Worm (Caenorhabditis elegans) whole organism, L1 larva: Measurements from ENCODE around the gene unc-32.

Experiments
- C04F5.9 ChIP-seq: sonication (generic microtip); optimal IDR thresholded peaks from 2 replicates; lab custom pipeline; 2016; ENCODE audit warnings: missing genetic modification characterization, missing compliant biosample characterization
- C16A3.4 ChIP-seq: fragments of 150-350 bp; optimal IDR thresholded peaks from 2 replicates; lab custom pipeline; 2014; ENCODE audit warnings: missing biosample characterization, missing genetic modification characterization
- C34B4.2 ChIP-seq: sonication (generic microtip); optimal IDR thresholded peaks from 2 replicates; lab custom pipeline; 2017; ENCODE audit warnings: mild to moderate bottlenecking, missing genetic modification characterization, missing compliant biosample characterization
- F16B12.6 ChIP-seq: fragments of 150-350 bp; optimal IDR thresholded peaks from 2 replicates; lab custom pipeline; 2014; ENCODE audit warnings: missing biosample characterization, missing genetic modification characterization
- aly-2 ChIP-seq: fragments of 150-350 bp; optimal IDR thresholded peaks from 2 replicates; lab custom pipeline; 2014; ENCODE audit warnings: missing biosample characterization, missing genetic modification characterization
- ceh-88 ChIP-seq: fragments of 200-800 bp; sonication (Bioruptor generic); IDR thresholded peaks from 2 replicates; pipeline ENCODE4 v1.3.6; 2022; ENCODE audit warnings: missing genetic modification characterization, missing compliant biosample characterization
- ceh-90 ChIP-seq: sonication (generic microtip); optimal IDR thresholded peaks from 2 replicates; lab custom pipeline; 2016; ENCODE audit warnings: missing genetic modification characterization, missing compliant biosample characterization
- dpl-1 ChIP-seq, 3 experiments: fragments of 150-350 bp in 2 of 3; sonication (generic microtip) in 1 of 3; optimal IDR thresholded peaks; 2 replicates each; lab custom pipeline; 2014 to 2017; ENCODE audit warnings: missing biosample characterization in 3 of 3, missing genetic modification characterization in 3 of 3, missing genetic modification reagents in 3 of 3
- egl-13 ChIP-seq: sonication (generic microtip); optimal IDR thresholded peaks from 2 replicates; lab custom pipeline; 2016; ENCODE audit warnings: missing genotype, missing genetic modification reagents, missing genetic modification characterization, missing compliant biosample characterization
- ets-5 ChIP-seq: fragments of 200-800 bp; sonication (Bioruptor generic); IDR thresholded peaks from 2 replicates; pipeline ENCODE4 v1.3.6; 2022; ENCODE audit warnings: missing genetic modification characterization, missing compliant biosample characterization
- fkh-4 ChIP-seq: sonication (generic microtip); optimal IDR thresholded peaks from 2 replicates; lab custom pipeline; 2016; ENCODE audit warnings: missing compliant biosample characterization, missing genetic modification characterization, borderline replicate concordance
- fkh-8 ChIP-seq: sonication (generic microtip); optimal IDR thresholded peaks from 2 replicates; lab custom pipeline; 2016; ENCODE audit warnings: mild to moderate bottlenecking, missing genetic modification characterization, missing compliant biosample characterization
- hlh-17 ChIP-seq: fragments of 200-800 bp; sonication (Bioruptor generic); optimal IDR thresholded peaks from 2 replicates; lab custom pipeline; 2018; ENCODE audit warnings: missing genetic modification characterization, mild to moderate bottlenecking, missing compliant biosample characterization, moderate library complexity, borderline replicate concordance
- hlh-4 ChIP-seq: sonication (generic microtip); optimal IDR thresholded peaks from 2 replicates; lab custom pipeline; 2016; ENCODE audit warnings: mild to moderate bottlenecking, missing genetic modification characterization, missing compliant biosample characterization
- lin-13 ChIP-seq: fragments of 150-350 bp; optimal IDR thresholded peaks from 2 replicates; lab custom pipeline; 2014; ENCODE audit warnings: missing biosample characterization, missing genetic modification reagents, missing genetic modification characterization
- lin-14 ChIP-seq: fragments of 200-800 bp; sonication (Bioruptor generic); optimal IDR thresholded peaks from 2 replicates; lab custom pipeline; 2018; ENCODE audit warnings: mild to moderate bottlenecking, missing genetic modification characterization, moderate library complexity, missing compliant biosample characterization
- lin-15B ChIP-seq: fragments of 150-350 bp; sonication (generic microtip); optimal IDR thresholded peaks from 3 replicates; lab custom pipeline; 2014; ENCODE audit warnings: missing biosample characterization, missing genetic modification characterization
- lin-35 ChIP-seq, 2 experiments: fragments of 150-350 bp; optimal IDR thresholded peaks; 2 replicates each; lab custom pipeline; 2014; ENCODE audit warnings: missing biosample characterization in 2 of 2, missing genetic modification characterization in 2 of 2, missing genetic modification reagents in 2 of 2
- lir-3 ChIP-seq: sonication (generic microtip); optimal IDR thresholded peaks from 2 replicates; lab custom pipeline; 2016; ENCODE audit warnings: mild to moderate bottlenecking, missing genetic modification characterization, moderate library complexity, missing compliant biosample characterization; ENCODE audit not compliant: poor library complexity
- lsy-2 ChIP-seq, 2 experiments: fragments of 150-350 bp; optimal IDR thresholded peaks; 2 replicates each; lab custom pipeline; 2014; ENCODE audit warnings: missing biosample characterization in 2 of 2, missing genetic modification characterization in 2 of 2
- mab-9 ChIP-seq: fragments of 200-800 bp; sonication (Bioruptor generic); IDR thresholded peaks from 2 replicates; pipeline ENCODE4 v1.3.6; 2022; ENCODE audit warnings: missing genetic modification reagents, missing genetic modification characterization, missing compliant biosample characterization
- mdl-1 ChIP-seq, 2 experiments: fragments of 150-350 bp; optimal IDR thresholded peaks; 2 replicates each; lab custom pipeline; 2014 to 2017; ENCODE audit warnings: missing biosample characterization in 2 of 2, missing genetic modification characterization in 2 of 2, inconsistent platforms in 1 of 2
- nhr-20 ChIP-seq: sonication (generic microtip); optimal IDR thresholded peaks from 2 replicates; lab custom pipeline; 2016; ENCODE audit warnings: mild to moderate bottlenecking, missing genetic modification characterization, missing compliant biosample characterization
- nhr-47 ChIP-seq: sonication (generic microtip); optimal IDR thresholded peaks from 2 replicates; lab custom pipeline; 2016; ENCODE audit warnings: mild to moderate bottlenecking, missing genetic modification characterization, moderate library complexity, missing compliant biosample characterization
- nhr-76 ChIP-seq: sonication (generic microtip); optimal IDR thresholded peaks from 2 replicates; lab custom pipeline; 2017; ENCODE audit warnings: missing biosample characterization, missing genetic modification characterization
- nhr-85 ChIP-seq: sonication (generic microtip); peaks from one replicate; lab custom pipeline; 2016; ENCODE audit warnings: missing genetic modification characterization, inconsistent platforms, missing compliant biosample characterization
- nhr-90 ChIP-seq: sonication (generic microtip); optimal IDR thresholded peaks from 2 replicates; lab custom pipeline; 2016; ENCODE audit warnings: mild to moderate bottlenecking, missing genetic modification characterization, missing compliant biosample characterization; ENCODE audit not compliant: poor library complexity
- pag-3 ChIP-seq: sonication (generic microtip); optimal IDR thresholded peaks from 2 replicates; lab custom pipeline; 2017; ENCODE audit warnings: missing genetic modification characterization, mild to moderate bottlenecking, missing compliant biosample characterization, antibody characterized with exemption, borderline replicate concordance; ENCODE audit not compliant: insufficient read depth
- pqm-1 ChIP-seq: sonication (generic microtip); optimal IDR thresholded peaks from 3 replicates; lab custom pipeline; 2017; ENCODE audit warnings: missing biosample characterization, missing genetic modification characterization
- skn-1 ChIP-seq: fragments of 150-350 bp; optimal IDR thresholded peaks from 2 replicates; lab custom pipeline; 2014; ENCODE audit warnings: missing biosample characterization, missing genetic modification characterization
- snu-23 ChIP-seq: sonication (generic microtip); optimal IDR thresholded peaks from 2 replicates; lab custom pipeline; 2016; ENCODE audit warnings: missing genetic modification characterization, missing compliant biosample characterization
- sup-37 ChIP-seq: fragments of 200-800 bp; sonication (Bioruptor generic); optimal IDR thresholded peaks from 2 replicates; lab custom pipeline; 2018; ENCODE audit warnings: mild to moderate bottlenecking, missing genetic modification characterization, missing compliant biosample characterization
- swsn-7 ChIP-seq: sonication (generic microtip); optimal IDR thresholded peaks from 2 replicates; lab custom pipeline; 2016; ENCODE audit warnings: missing genetic modification characterization, missing compliant biosample characterization
- tbx-2 ChIP-seq: sonication (generic microtip); optimal IDR thresholded peaks from 2 replicates; lab custom pipeline; 2016; ENCODE audit warnings: missing genetic modification characterization, missing compliant biosample characterization
- unc-62 ChIP-seq: fragments of 150-350 bp; optimal IDR thresholded peaks from 2 replicates; lab custom pipeline; 2014; ENCODE audit warnings: missing biosample characterization, missing genetic modification reagents, missing genetic modification characterization
- vab-15 ChIP-seq: sonication (generic microtip); optimal IDR thresholded peaks from 2 replicates; lab custom pipeline; 2017; ENCODE audit warnings: missing genotype, mild to moderate bottlenecking, missing genetic modification characterization, missing compliant biosample characterization
- ztf-11 ChIP-seq, 2 experiments: sonication (generic microtip); optimal IDR thresholded peaks; 2 replicates each; lab custom pipeline; 2016 to 2017; ENCODE audit warnings: missing genetic modification characterization in 2 of 2, missing biosample characterization in 1 of 2, missing compliant biosample characterization in 1 of 2

unc-32 gene

DNA sequence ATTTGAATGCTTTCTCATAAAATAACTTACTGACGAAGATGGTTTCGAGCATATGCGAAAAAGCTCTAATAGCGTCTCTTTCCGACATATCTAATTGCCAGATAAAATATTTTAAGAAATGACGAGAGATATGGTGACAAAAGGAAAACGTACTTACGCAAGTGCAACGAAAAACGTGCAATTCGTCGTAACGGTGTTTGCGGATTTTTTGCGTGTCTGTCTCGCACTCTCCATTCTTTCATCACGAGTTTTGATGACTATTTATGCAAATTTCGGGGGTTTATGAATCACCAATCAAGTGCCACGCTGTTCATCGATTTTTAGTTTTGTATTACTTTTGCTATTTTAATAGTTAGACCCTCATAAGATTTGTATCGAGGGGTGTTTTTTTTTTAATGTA is 16.5 kb upstream of the unc-32 start, which contains the start of gene ZK637.14 (continued):
- TF ChIP-seq unc-62 (GFP tag; lab: Kevin White, UChicago) (no peak), ztf-11 (tag; optimal IDR thresholded peaks at IDR 0.05; lab: Kevin White, UChicago) (no peak), C04F5.9 (peak; percentile 41), lin-14 (no peak), C16A3.4 (tag; lab: Kevin White, UChicago) (peak; percentile 38), lin-13 (GFP tag; lab: Kevin White, UChicago) (no peak), skn-1 (tag; lab: Kevin White, UChicago) (peak; percentile 89), mdl-1 (tag; optimal IDR thresholded peaks at IDR 0.05; lab: Kevin White, UChicago) (no peak), vab-15 (tag; lab: Kevin White, UChicago) (no peak), lin-15B (tag; lab: Kevin White, UChicago) (no peak), tbx-2 (peak; percentile 20), nhr-47 (peak; percentile 56), snu-23 (GFP tag; lab: Kevin White, UChicago) (peak; percentile 76), pqm-1 (tag; lab: Kevin White, UChicago) (no peak), nhr-20 (tag; lab: Kevin White, UChicago) (peak; percentile 55), lsy-2 (tag; optimal IDR thresholded peaks at IDR 0.05; lab: Kevin White, UChicago) (peak; percentile 69 to 73), egl-13 (tag; lab: Kevin White, UChicago) (peak; percentile 30), swsn-7 (peak; percentile 55), nhr-76 (no peak), ets-5 (GFP tag; lab: Robert Waterston, UW) (no peak), hlh-17 (GFP tag; lab: Kevin White, UChicago) (no peak), C34B4.2 (tag; lab: Kevin White, UChicago) (no peak), ceh-88 (no peak), fkh-8 (tag; lab: Kevin White, UChicago) (peak; percentile 60), F16B12.6 (tag; lab: Kevin White, UChicago) (peak; percentile 91), ceh-90 (tag; lab: Kevin White, UChicago) (no peak), aly-2 (tag; lab: Kevin White, UChicago) (no peak), lir-3 (tag; lab: Kevin White, UChicago) (peak; percentile 39), hlh-4 (tag; lab: Kevin White, UChicago) (no peak), sup-37 (GFP tag; lab: Kevin White, UChicago) (no peak), nhr-90 (tag; lab: Kevin White, UChicago) (peak; percentile 1)

DNA sequence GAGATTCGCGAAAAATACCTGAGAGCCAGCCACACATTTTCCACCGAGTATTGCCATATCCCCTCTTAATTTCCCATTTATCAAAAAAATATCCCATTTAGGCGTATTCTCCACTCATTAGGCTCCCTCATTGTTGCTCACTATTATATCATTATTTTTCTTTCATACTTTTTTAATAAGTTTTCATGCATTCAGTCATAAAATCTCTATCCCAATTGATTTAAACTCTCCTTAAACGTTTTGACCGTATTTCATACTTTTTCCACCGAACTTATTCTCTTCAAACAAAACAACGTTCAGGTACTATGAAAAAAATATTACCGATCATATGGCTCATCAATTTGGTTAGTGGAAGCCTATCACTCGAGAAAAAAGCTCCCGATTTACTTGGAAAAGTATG is 15.5 kb upstream of the unc-32 start, which contains the start of gene lnkn-1:
Gene lnkn-1 (plus strand): TSS at position 301 of the 400 bp plus-strand sequence.
- TF ChIP-seq nhr-47 = no peak
- TF ChIP-seq lin-35 (GFP tag; optimal IDR thresholded peaks at IDR 0.05; lab: Kevin White, UChicago) = no peak
- no peak for TF ChIP-seq pag-3 (tag; lab: Kevin White, UChicago)
- no peak for TF ChIP-seq C34B4.2 (tag; lab: Kevin White, UChicago)
- no peak for TF ChIP-seq dpl-1 (GFP tag; optimal IDR thresholded peaks at IDR 0.05; lab: Kevin White, UChicago)
- peak; percentile 18 for TF ChIP-seq nhr-85 (tag; lab: Kevin White, UChicago)
- no peak for TF ChIP-seq fkh-4 (tag; lab: Kevin White, UChicago)

DNA sequence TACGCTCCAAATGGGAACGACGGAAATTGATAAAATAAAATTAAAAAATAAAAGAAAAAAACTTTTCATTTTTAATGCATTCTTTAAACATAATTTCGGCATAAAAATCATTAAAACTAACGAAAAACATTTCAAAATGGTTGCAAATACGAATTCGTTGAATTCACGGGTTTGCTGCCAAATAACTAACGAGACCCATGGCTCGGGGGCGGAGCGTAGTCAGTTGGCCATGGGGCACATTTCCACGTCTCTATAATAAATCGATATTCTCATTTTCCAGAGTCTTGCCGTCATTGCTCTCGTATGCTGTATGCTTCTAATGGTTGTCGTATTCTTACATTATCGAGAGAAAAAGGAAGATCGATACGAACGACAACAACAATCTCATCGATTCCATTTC is 12.0 kb upstream of the unc-32 start, which contains the start of gene ZK637.4:
Gene ZK637.4 (plus strand): TSS at position 301 of the 400 bp plus-strand sequence.
- no peak for TF ChIP-seq mab-9 (GFP tag; lab: Robert Waterston, UW)
